Worm (Caenorhabditis elegans): ENCODE results near the gene lgc-30.

The lgc-30 gene

DNA sequence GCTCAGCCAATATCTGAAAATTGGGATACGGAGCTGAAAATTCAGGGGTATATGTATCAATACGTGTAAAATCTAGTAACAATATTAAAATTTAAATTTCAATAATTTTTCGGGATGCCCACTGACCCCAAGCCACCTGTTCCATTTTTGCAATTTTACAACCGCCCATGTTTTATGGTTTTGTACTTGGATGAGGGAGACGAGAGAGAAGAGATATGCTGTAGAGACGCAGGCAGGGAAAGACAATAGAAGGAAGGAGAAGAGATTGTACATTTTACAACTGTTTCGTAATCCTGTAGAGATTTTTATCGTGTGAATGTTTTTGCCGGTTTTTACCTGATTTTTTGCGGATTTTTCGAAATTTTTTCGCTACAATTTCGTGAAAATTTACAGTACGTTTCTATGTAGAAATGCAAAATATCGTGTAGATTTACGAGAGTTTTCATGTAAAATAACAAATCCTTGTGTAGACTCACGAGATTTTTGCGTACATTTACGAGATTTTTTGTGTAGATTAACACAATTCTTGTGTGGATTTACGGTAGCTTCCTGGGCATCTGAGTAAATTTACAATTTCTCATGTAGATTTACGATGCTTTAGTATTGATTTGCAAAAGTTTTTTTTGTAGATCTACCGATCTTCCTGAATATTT lies 25.4 kb downstream of the lgc-30 start:
- TF ChIP-seq ref-1 (GFP tag; conservative IDR thresholded peaks at IDR 0.05) = no peak
- peak; percentile 2 for TF ChIP-seq cog-1 (tag; optimal IDR thresholded peaks at IDR 0.05)
- no peak for TF ChIP-seq flt-1 (GFP tag; IDR thresholded peaks at IDR 0.05)

DNA sequence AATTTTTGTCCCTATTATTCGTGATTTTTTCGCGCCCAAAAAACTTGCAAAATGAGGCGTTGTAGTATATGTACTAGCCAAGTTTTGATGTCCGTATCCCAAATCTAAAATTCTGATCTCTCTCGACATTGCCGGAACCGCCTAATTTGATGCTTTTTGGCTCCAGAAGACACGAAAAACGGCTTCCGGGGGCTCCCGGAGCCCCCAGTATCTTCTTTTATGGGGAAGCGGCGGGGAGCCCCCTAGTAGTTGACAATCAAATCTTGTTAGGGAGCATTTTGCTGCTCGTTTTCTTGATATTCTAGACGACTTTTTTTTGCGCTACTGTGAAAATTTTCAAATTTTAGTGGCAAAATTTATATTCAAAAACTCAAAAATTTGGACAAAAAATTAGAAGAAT lies 26.9 kb downstream of the lgc-30 start:
- TF ChIP-seq ref-1 (GFP tag; conservative IDR thresholded peaks at IDR 0.05) = no peak
- TF ChIP-seq med-1 (GFP tag; optimal IDR thresholded peaks at IDR 0.05; ENCODE audit: insufficient read depth) = no peak
- TF ChIP-seq ztf-29 (GFP tag; IDR thresholded peaks at IDR 0.05) = no peak
- TF ChIP-seq T22C8.4 (GFP tag; IDR thresholded peaks at IDR 0.05) = no peak

DNA sequence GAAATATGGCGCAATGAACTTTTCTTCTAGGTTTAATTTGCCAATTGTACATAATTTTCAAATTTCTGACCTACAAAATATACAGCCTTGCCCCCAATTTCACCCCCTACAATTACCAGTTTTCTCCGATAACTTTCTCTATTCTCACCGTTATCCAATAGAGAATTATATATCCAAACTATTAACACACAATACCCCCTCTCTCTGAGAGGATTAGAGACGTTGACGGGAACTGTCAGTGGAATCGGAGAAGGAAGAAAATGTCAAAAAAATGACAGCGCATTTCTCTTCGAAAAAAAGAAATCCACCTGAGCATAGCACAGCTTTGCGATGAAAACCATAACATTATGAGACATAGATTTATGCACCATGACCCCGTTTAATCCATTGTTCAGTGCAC lies 28.5 kb downstream of the lgc-30 start:
- TF ChIP-seq cog-1 (tag; optimal IDR thresholded peaks at IDR 0.05) (no peak), ztf-23 (GFP tag; IDR thresholded peaks at IDR 0.05) (no peak), ztf-29 (GFP tag; IDR thresholded peaks at IDR 0.05) (no peak), med-1 (GFP tag; optimal IDR thresholded peaks at IDR 0.05; ENCODE audit: insufficient read depth) (no peak), klf-2 (GFP tag; conservative IDR thresholded peaks at IDR 0.05) (no peak), ref-1 (GFP tag; conservative IDR thresholded peaks at IDR 0.05) (no peak)

DNA sequence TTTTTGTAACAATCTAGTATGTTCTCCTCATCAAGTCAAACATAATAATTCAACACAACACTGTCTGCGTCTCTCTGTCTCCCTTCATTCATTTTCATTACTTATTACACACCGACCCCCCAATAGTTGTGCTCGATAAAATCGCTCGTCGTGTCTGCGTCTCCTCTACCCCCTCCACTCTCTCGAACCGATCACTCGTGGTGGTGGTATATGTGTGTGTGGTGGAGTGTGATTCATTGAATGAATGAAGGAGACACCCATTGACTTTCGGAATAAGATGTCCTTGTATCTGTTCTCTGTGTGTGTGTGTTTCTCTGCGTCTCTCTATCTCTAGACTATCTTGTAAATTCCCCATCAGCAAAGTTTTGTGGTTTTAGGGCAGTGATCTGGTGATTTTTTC lies 33.1 kb downstream of the lgc-30 start:
- no peak for TF ChIP-seq T22C8.4 (GFP tag; IDR thresholded peaks at IDR 0.05)
- peak; percentile 57 for TF ChIP-seq cog-1 (tag; optimal IDR thresholded peaks at IDR 0.05)

DNA sequence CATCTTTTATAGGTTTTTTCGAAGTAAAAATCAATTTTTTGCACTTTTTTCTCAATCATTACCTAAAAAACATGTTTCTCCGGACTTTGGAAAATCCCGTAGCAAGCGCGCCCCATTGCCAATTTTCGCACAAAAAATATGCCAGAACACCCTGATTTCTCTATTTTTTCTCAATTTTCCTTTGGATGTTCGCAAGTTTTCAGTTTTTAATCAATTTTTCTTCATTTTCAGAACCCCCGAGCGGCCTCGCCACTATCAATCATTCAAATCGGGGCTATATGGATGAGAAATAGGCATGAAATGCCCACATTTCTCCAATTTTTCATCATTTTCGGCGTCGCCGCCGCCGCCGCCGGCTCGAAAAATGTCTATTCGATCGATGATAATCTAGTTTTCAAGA lies 34.5 kb downstream of the lgc-30 start, which contains the start of gene plx-1:
Gene plx-1 (plus strand): TSS at position 301 of the 400 bp plus-strand sequence.
- TF ChIP-seq ztf-23 (GFP tag; IDR thresholded peaks at IDR 0.05) = no peak
- TF ChIP-seq flt-1 (GFP tag; IDR thresholded peaks at IDR 0.05) = no peak
- TF ChIP-seq med-1 (GFP tag; optimal IDR thresholded peaks at IDR 0.05; ENCODE audit: insufficient read depth) = no peak
- no peak for TF ChIP-seq klf-2 (GFP tag; conservative IDR thresholded peaks at IDR 0.05)
- TF ChIP-seq ref-1 (GFP tag; conservative IDR thresholded peaks at IDR 0.05) = no peak
- TF ChIP-seq ztf-29 (GFP tag; IDR thresholded peaks at IDR 0.05) = no peak
- no peak for TF ChIP-seq cog-1 (tag; optimal IDR thresholded peaks at IDR 0.05)
- no peak for TF ChIP-seq tab-1 (GFP tag; IDR thresholded peaks at IDR 0.05)
- no peak for TF ChIP-seq T22C8.4 (GFP tag; IDR thresholded peaks at IDR 0.05)

DNA sequence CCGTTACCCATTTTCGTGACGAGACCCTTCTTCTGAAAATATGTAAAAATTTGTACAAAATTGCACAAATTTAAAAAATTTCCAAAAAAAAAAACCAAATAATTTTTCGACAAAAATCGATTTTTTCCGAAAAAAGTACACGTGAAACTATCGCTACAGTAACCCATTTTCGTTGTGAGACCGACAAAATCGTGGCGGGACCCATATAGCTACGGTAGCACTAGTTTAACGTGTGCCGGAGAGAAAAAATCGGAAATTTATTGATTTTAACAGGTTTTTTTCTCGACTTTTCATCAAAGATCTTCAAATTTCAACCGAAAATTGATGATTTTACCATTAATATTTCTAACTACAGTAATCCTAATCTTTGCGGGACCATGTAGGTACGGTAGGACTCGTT lies 35.5 kb downstream of the lgc-30 start:
- TF ChIP-seq tab-1 (GFP tag; IDR thresholded peaks at IDR 0.05) (no peak), T22C8.4 (GFP tag; IDR thresholded peaks at IDR 0.05) (0 out of 2 replicates have a peak, but pooled peaks have one; percentile 3), klf-2 (GFP tag; conservative IDR thresholded peaks at IDR 0.05) (no peak), med-1 (GFP tag; optimal IDR thresholded peaks at IDR 0.05; ENCODE audit: insufficient read depth) (no peak), cog-1 (tag; optimal IDR thresholded peaks at IDR 0.05) (no peak), flt-1 (GFP tag; IDR thresholded peaks at IDR 0.05) (no peak), ztf-23 (GFP tag; IDR thresholded peaks at IDR 0.05) (no peak), ztf-29 (GFP tag; IDR thresholded peaks at IDR 0.05) (no peak)

DNA sequence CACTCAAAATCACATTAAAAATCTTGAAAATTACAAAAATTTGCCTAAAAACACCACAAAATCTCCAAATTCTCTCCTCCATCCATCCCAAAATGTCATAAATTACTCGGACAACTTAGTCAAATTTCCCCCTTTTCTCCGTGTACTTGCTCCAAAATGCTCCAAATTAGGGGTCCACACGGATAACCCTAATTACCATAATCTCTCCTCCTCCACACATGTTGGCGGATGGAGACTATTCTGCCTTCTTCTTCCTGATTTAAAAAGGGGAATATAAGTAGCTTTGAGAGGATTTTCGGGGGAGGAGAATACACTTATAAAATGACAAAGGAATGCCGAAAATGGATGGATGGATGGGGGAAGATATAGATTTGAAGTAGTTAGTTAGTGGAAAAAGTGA lies 37.2 kb downstream of the lgc-30 start:
- TF ChIP-seq cog-1 (tag; optimal IDR thresholded peaks at IDR 0.05) = no peak
- no peak for TF ChIP-seq ztf-29 (GFP tag; IDR thresholded peaks at IDR 0.05)
- no peak for TF ChIP-seq med-1 (GFP tag; optimal IDR thresholded peaks at IDR 0.05; ENCODE audit: insufficient read depth)
- TF ChIP-seq tab-1 (GFP tag; IDR thresholded peaks at IDR 0.05) = no peak
- TF ChIP-seq klf-2 (GFP tag; conservative IDR thresholded peaks at IDR 0.05) = no peak
- no peak for TF ChIP-seq flt-1 (GFP tag; IDR thresholded peaks at IDR 0.05)

DNA sequence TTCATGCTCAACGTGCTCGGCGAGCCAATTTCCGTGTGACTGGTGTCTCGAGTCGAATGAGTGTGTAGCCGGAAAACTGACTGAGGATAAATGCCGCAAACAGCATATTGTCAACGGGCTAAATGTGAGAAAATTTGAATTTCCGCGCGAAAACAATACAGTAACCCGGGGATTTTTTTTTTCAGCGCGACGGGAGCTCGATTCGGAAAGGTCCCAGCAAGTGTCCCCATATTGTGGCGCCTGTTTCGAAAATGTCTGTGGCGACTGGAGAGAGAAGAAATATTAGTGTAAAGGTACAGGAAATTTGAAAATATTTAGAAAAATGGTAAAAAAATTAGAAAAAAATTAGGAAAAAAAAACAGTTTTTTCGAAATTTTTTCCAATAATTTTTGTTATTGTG lies 46.4 kb downstream of the lgc-30 start:
- no peak for TF ChIP-seq ref-1 (GFP tag; conservative IDR thresholded peaks at IDR 0.05)

DNA sequence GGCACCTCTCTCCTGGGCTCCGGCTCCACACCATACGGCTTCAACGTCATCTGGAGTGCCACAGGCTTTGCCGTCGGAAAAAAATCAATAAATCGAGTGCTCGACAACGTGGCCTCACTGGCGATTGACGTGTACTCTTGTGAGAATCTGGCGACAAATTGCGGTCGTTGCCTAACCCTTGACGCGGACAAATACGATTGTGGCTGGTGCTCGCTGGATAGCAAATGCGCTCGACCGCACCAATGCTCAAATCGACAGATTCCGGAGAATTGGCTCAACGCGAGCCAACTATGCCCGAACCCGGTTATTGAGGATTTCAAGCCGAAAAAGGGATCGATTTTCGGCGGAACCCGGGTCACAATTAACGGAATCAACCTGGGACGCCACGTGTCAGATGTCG lies 47.7 kb downstream of the lgc-30 start:
- TF ChIP-seq tab-1 (GFP tag; IDR thresholded peaks at IDR 0.05) (no peak), T22C8.4 (GFP tag; IDR thresholded peaks at IDR 0.05) (peak; percentile 33; the same call in 1 of the 2 replicates)

DNA sequence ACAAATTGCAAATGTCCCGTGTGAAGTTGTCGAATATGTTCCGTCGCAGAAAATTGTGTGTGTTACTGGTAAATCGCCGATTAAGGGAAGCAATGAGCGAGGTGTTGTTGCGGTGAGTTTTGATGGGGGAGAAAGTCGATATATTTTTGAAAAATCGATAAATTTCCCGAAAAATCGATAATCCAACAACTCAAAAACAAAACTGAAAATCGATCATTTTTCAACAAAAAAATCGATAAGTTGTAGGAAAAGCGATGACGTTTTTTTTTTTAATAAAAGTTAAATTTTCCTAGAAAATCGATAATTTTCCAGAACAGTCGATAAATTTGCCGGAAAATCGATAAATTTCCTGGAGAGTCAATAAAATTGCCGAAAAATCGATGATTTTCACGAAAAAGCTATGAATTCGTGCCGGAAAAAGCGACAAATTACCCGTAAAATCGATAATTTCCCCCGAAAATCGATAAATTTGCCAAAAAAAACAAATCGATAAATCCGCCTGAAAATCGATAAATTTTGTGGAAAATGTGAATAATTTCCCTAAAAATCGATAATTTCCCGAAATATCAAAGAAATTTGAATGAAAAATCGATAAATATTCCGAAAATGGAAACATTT lies 48.2 kb downstream of the lgc-30 start:
- TF ChIP-seq ztf-23 (GFP tag; IDR thresholded peaks at IDR 0.05) (no peak), T22C8.4 (GFP tag; IDR thresholded peaks at IDR 0.05) (peak; percentile 70), med-1 (GFP tag; optimal IDR thresholded peaks at IDR 0.05; ENCODE audit: insufficient read depth) (no peak)

DNA sequence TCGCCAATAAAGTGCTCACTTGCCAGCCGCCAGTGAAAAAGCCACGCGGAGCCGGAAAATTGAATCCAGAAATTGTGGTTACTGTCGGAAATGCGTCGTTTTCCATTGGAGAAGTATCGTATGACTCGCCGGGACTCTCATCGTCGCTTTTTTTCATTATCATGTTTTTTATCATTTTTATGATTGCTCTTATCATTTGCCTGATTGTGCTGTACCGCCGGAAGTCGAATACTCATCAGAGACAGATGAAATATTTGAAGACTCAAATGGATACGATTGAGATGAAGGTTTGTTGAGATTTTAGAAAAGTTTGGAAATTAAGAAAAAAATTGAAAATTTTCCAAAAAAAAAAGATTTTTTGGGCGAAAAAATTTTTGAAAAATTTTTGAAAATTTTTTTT lies 51.7 kb downstream of the lgc-30 start:
- TF ChIP-seq ref-1 (GFP tag; conservative IDR thresholded peaks at IDR 0.05) = no peak
- TF ChIP-seq klf-2 (GFP tag; conservative IDR thresholded peaks at IDR 0.05) = no peak
- no peak for TF ChIP-seq ztf-29 (GFP tag; IDR thresholded peaks at IDR 0.05)

DNA sequence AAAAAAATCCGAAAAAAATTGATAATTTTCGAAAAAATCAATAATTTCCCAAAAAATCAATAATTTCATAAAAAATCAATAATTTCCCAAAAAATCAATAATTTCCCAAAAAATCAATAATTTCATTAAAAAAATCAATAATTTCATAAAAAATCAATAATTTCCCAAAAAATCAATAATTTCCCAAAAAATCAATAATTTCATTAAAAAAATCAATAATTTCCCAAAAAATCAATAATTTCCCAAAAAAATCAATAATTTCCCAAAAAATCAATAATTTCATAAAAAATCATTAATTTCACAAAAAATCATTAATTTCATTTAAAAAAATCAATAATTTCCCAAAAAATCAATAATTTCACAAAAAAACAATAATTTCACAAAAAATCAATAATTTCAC lies 53.1 kb downstream of the lgc-30 start:
- TF ChIP-seq T22C8.4 (GFP tag; IDR thresholded peaks at IDR 0.05) = peak; percentile 99
